Fruit fly (Drosophila melanogaster) whole organism, embryonic: ENCODE measurements around the gene Rad1.

ENCODE experiments used
- ATbp ChIP-seq: fragments of 200-800 bp; sonication (Bioruptor generic); optimal IDR thresholded peaks from 2 replicates; lab custom pipeline; 2017; ENCODE audit warnings: missing biosample characterization, mild to moderate bottlenecking, missing genetic modification characterization, missing genetic modification reagents
- Atf6 ChIP-seq: fragments of 200-800 bp; sonication (Bioruptor generic); IDR thresholded peaks from 2 replicates; pipeline ENCODE4 v1.3.6; 2022; ENCODE audit warnings: missing biosample characterization, missing genetic modification characterization
- BEAF-32 ChIP-seq: fragments of 200-800 bp; sonication (Bioruptor generic); optimal IDR thresholded peaks from 3 replicates; lab custom pipeline; 2017; ENCODE audit warnings: missing biosample characterization, missing genetic modification characterization, mild to moderate bottlenecking, moderate library complexity, missing genetic modification reagents
- CG10209 ChIP-seq: fragments of 200-800 bp; sonication (Bioruptor generic); optimal IDR thresholded peaks from 3 replicates; lab custom pipeline; 2017; ENCODE audit warnings: missing biosample characterization, mild to moderate bottlenecking, missing genetic modification characterization, missing genetic modification reagents
- CG10543 ChIP-seq: fragments of 200-800 bp; sonication (Bioruptor generic); optimal IDR thresholded peaks from 3 replicates; lab custom pipeline; 2017; ENCODE audit warnings: missing biosample characterization, mild to moderate bottlenecking, missing genetic modification characterization, moderate library complexity
- CG1233 ChIP-seq: fragments of 200-800 bp; sonication (Bioruptor generic); optimal IDR thresholded peaks from 4 replicates; lab custom pipeline; 2018; ENCODE audit warnings: missing biosample characterization, mild to moderate bottlenecking, missing genetic modification characterization
- CG14710 ChIP-seq: fragments of 200-800 bp; sonication (Bioruptor generic); optimal IDR thresholded peaks from 3 replicates; lab custom pipeline; 2019; ENCODE audit warnings: missing biosample characterization, mild to moderate bottlenecking, missing genetic modification characterization, moderate library complexity
- CG15514 ChIP-seq: fragments of 200-800 bp; sonication (Bioruptor generic); optimal IDR thresholded peaks from 3 replicates; lab custom pipeline; 2017; ENCODE audit warnings: missing biosample characterization, missing genetic modification characterization, mild to moderate bottlenecking, moderate library complexity, missing genetic modification reagents
- CG17361 ChIP-seq: fragments of 200-800 bp; sonication (Bioruptor generic); IDR thresholded peaks from 3 replicates; pipeline ENCODE4 v1.3.6; 2022; ENCODE audit warnings: missing biosample characterization, missing genetic modification characterization
- CG2116 ChIP-seq: fragments of 200-800 bp; sonication (Bioruptor generic); optimal IDR thresholded peaks from 3 replicates; lab custom pipeline; 2018; ENCODE audit warnings: missing biosample characterization, mild to moderate bottlenecking, missing genetic modification characterization
- CG2202 ChIP-seq: fragments of 200-800 bp; sonication (Bioruptor generic); optimal IDR thresholded peaks from 2 replicates; lab custom pipeline; 2018; ENCODE audit warnings: missing biosample characterization, mild to moderate bottlenecking, missing genetic modification characterization
- CG3726 ChIP-seq: fragments of 200-800 bp; sonication (Bioruptor generic); IDR thresholded peaks from 3 replicates; pipeline ENCODE4, ENCODE4 v1.3.6; 2022; ENCODE audit warnings: missing biosample characterization, missing genetic modification characterization
- CG6689 ChIP-seq: fragments of 200-800 bp; sonication (Bioruptor generic); IDR thresholded peaks from 2 replicates; pipeline ENCODE4 v1.3.6; 2022; ENCODE audit warnings: missing biosample characterization, missing genetic modification characterization
- CG8089 ChIP-seq: fragments of 200-800 bp; sonication (Bioruptor generic); optimal IDR thresholded peaks from 3 replicates; lab custom pipeline; 2016; ENCODE audit warnings: missing biosample characterization, missing genetic modification characterization
- CG8478 ChIP-seq: fragments of >200 bp; optimal IDR thresholded peaks from 2 replicates; lab custom pipeline; 2018
- CoRest ChIP-seq: fragments of 200-800 bp; sonication (Bioruptor generic); optimal IDR thresholded peaks from 3 replicates; lab custom pipeline; 2018; ENCODE audit warnings: missing biosample characterization, mild to moderate bottlenecking, missing genetic modification characterization, moderate library complexity
- Dad ChIP-seq: fragments of 200-800 bp; sonication (Bioruptor generic); optimal IDR thresholded peaks from 3 replicates; lab custom pipeline; 2016; ENCODE audit warnings: missing biosample characterization, missing genetic modification characterization
- Elba2 ChIP-seq: fragments of 200-800 bp; sonication (Bioruptor generic); optimal IDR thresholded peaks from 3 replicates; lab custom pipeline; 2016; ENCODE audit warnings: missing biosample characterization, missing genetic modification characterization
- Ets65A ChIP-seq: fragments of 200-800 bp; sonication (Bioruptor generic); peaks from one replicate; lab custom pipeline; 2016; ENCODE audit warnings: missing biosample characterization, missing genetic modification characterization
- HLH3B ChIP-seq: fragments of 200-800 bp; sonication (Bioruptor generic); IDR thresholded peaks from 2 replicates; pipeline ENCODE4 v1.3.6; 2022; ENCODE audit warnings: missing biosample characterization, missing genetic modification characterization
- HLH54F ChIP-seq: fragments of 200-800 bp; sonication (Bioruptor generic); optimal IDR thresholded peaks from 3 replicates; lab custom pipeline; 2016; ENCODE audit warnings: missing biosample characterization, missing genetic modification characterization
- Hr39 ChIP-seq: fragments of >200 bp; optimal IDR thresholded peaks from 2 replicates; lab custom pipeline; 2017
- MBD-R2 ChIP-seq: fragments of 200-800 bp; sonication (Bioruptor generic); IDR thresholded peaks from 2 replicates; pipeline ENCODE4 v1.3.6; 2022; ENCODE audit warnings: missing biosample characterization, missing genetic modification characterization
- Vsx1 ChIP-seq: fragments of 200-800 bp; sonication (Bioruptor generic); optimal IDR thresholded peaks from 2 replicates; lab custom pipeline; 2017; ENCODE audit warnings: missing biosample characterization, mild to moderate bottlenecking, missing genetic modification characterization, missing genetic modification reagents
- amos ChIP-seq: fragments of 200-800 bp; sonication (Bioruptor generic); IDR thresholded peaks from 2 replicates; pipeline ENCODE4 v1.3.6; 2022; ENCODE audit warnings: missing biosample characterization, missing genetic modification characterization; ENCODE audit not compliant: partially characterized antibody
- crp ChIP-seq, 2 experiments: fragments of 200-800 bp; sonication (Bioruptor generic); optimal IDR thresholded peaks; 2 replicates in 1 of 2; 3 replicates in 1 of 2; lab custom pipeline; 2017; ENCODE audit warnings: missing biosample characterization in 2 of 2, missing genetic modification characterization in 2 of 2, mild to moderate bottlenecking in 1 of 2, moderate library complexity in 1 of 2
- ems ChIP-seq: fragments of 200-800 bp; sonication (Bioruptor generic); optimal IDR thresholded peaks from 3 replicates; lab custom pipeline; 2016; ENCODE audit warnings: missing biosample characterization, missing genetic modification characterization
- fd64A ChIP-seq: fragments of 200-800 bp; sonication (Bioruptor generic); optimal IDR thresholded peaks from 3 replicates; lab custom pipeline; 2018; ENCODE audit warnings: missing biosample characterization, mild to moderate bottlenecking, missing genetic modification characterization
- gfzf ChIP-seq: fragments of 200-800 bp; sonication (Bioruptor generic); optimal IDR thresholded peaks from 2 replicates; lab custom pipeline; 2016; ENCODE audit warnings: missing biosample characterization, mild to moderate bottlenecking, missing genetic modification characterization, moderate library complexity
- gro ChIP-seq: fragments of 200-800 bp; sonication (Bioruptor generic); optimal IDR thresholded peaks from 2 replicates; lab custom pipeline; 2016; ENCODE audit warnings: missing biosample characterization, missing genetic modification characterization
- jigr1 ChIP-seq: fragments of 200-800 bp; sonication (Bioruptor generic); IDR thresholded peaks from 3 replicates; pipeline ENCODE4 v1.3.6; 2022; ENCODE audit warnings: missing biosample characterization, missing genetic modification characterization
- kni ChIP-seq: fragments of 200-800 bp; sonication (Bioruptor generic); optimal IDR thresholded peaks from 3 replicates; lab custom pipeline; 2017; ENCODE audit warnings: mild to moderate bottlenecking, missing biosample characterization, missing genetic modification reagents, missing genetic modification characterization
- mld ChIP-seq: fragments of 200-800 bp; sonication (Bioruptor generic); IDR thresholded peaks from 3 replicates; pipeline ENCODE4 v1.3.6; 2022; ENCODE audit warnings: missing biosample characterization, missing genetic modification characterization; ENCODE audit not compliant: partially characterized antibody
- nom ChIP-seq: fragments of 200-800 bp; sonication (Bioruptor generic); optimal IDR thresholded peaks from 2 replicates; lab custom pipeline; 2017; ENCODE audit warnings: missing biosample characterization, missing genetic modification characterization, mild to moderate bottlenecking, moderate library complexity, missing genetic modification reagents
- otp ChIP-seq: fragments of 200-800 bp; sonication (Bioruptor generic); IDR thresholded peaks from 3 replicates; pipeline ENCODE4, ENCODE4 v1.3.6; 2022; ENCODE audit warnings: missing biosample characterization, missing genetic modification characterization
- pho ChIP-seq: fragments of 200-800 bp; sonication (Bioruptor generic); optimal IDR thresholded peaks from 2 replicates; lab custom pipeline; 2016; ENCODE audit warnings: missing biosample characterization, missing genetic modification characterization
- psq ChIP-seq: fragments of 200-800 bp; sonication (Bioruptor generic); optimal IDR thresholded peaks from 2 replicates; lab custom pipeline; 2017; ENCODE audit warnings: missing biosample characterization, missing genetic modification characterization
- shn ChIP-seq: fragments of 200-800 bp; sonication (Bioruptor generic); optimal IDR thresholded peaks from 3 replicates; lab custom pipeline; 2016; ENCODE audit warnings: missing biosample characterization, missing genetic modification characterization
- slou ChIP-seq: fragments of 200-800 bp; sonication (Bioruptor generic); optimal IDR thresholded peaks from 3 replicates; lab custom pipeline; 2016; ENCODE audit warnings: missing biosample characterization, missing genetic modification characterization
- z ChIP-seq: fragments of 200-800 bp; sonication (Bioruptor generic); IDR thresholded peaks from 3 replicates; pipeline ENCODE4 v1.3.6; 2022; ENCODE audit warnings: missing biosample characterization, missing genetic modification characterization

The Rad1 gene

dm6 chr2L:2574717-2575273 is at the start of gene Rad1, which contains the start of gene Sws1 (continued):
- no peak for TF ChIP-seq CG3726 (GFP tag; lab: Robert Waterston, UW)
- peak; percentile 33 for TF ChIP-seq BEAF-32 (GFP tag; lab: Kevin White, UChicago)
- TF ChIP-seq MBD-R2 (GFP tag; lab: Robert Waterston, UW): peak; percentile 84
- TF ChIP-seq pho: no peak
- peak; percentile 31 for TF ChIP-seq gfzf (GFP tag; lab: Kevin White, UChicago)
- peak; percentile 83 for TF ChIP-seq Elba2
- TF ChIP-seq CG6689: no peak
- no peak for TF ChIP-seq nom
- peak; percentile 0 for TF ChIP-seq CoRest
- TF ChIP-seq crp (GFP tag; optimal IDR thresholded peaks at IDR 0.05; lab: Kevin White, UChicago): peak; percentile 66 to 93
- TF ChIP-seq ATbp (GFP tag; lab: Kevin White, UChicago): no peak
- 0 out of 2 replicates have a peak, but pooled peaks have one; percentile 12 for TF ChIP-seq amos
- peak; percentile 65 for TF ChIP-seq CG15514 (GFP tag; lab: Kevin White, UChicago)

- TF ChIP-seq CG8089 (no peak), CG10209 (GFP tag; lab: Kevin White, UChicago) (no peak), z (GFP tag; lab: Robert Waterston, UW) (no peak), slou (GFP tag; lab: Kevin White, UChicago) (no peak), Hr39 (lab: Kevin White, UChicago) (peak; percentile 30), HLH3B (GFP tag; lab: Robert Waterston, UW) (no peak)
Observed at dm6 chr2L:2623947-2624346, 49.1 kb upstream of the Rad1 start.

- peak; percentile 36 for TF ChIP-seq Ets65A (GFP tag; lab: Kevin White, UChicago)
- no peak for TF ChIP-seq CG17361
- TF ChIP-seq, all 482 proteins: peak for 1
Observed at dm6 chr2L:2619887-2620286, 45.0 kb upstream of the Rad1 start, which contains the start of gene CG43403. TSS of gene CG43403 (plus strand) at chr2L:2620187.

dm6 chr2L:2609694-2610093 is 34.8 kb upstream of the Rad1 start, which contains the start of gene CG15395:
TSS of gene CG15395 (plus strand) at chr2L:2609994.
- TF ChIP-seq CG2202 (tag; lab: Kevin White, UChicago): no peak
- no peak for TF ChIP-seq HLH54F (GFP tag; lab: Kevin White, UChicago)
- TF ChIP-seq mld (GFP tag; lab: Robert Waterston, UW): no peak
- no peak for TF ChIP-seq CG10543 (GFP tag; lab: Kevin White, UChicago)
- TF ChIP-seq kni: no peak
- TF ChIP-seq Vsx1: no peak
- TF ChIP-seq CG8478 (lab: Kevin White, UChicago): no peak
- TF ChIP-seq CG2116 (GFP tag; lab: Kevin White, UChicago): no peak
- TF ChIP-seq gro (GFP tag; lab: Kevin White, UChicago): no peak
- TF ChIP-seq jigr1: no peak
- TF ChIP-seq CG14710 (tag; lab: Kevin White, UChicago): no peak
- TF ChIP-seq fd64A (GFP tag; lab: Kevin White, UChicago): no peak
- no peak for TF ChIP-seq ems (GFP tag; lab: Kevin White, UChicago)
- TF ChIP-seq shn (GFP tag; lab: Kevin White, UChicago): no peak
- no peak for TF ChIP-seq Atf6 (GFP tag; lab: Robert Waterston, UW)
- TF ChIP-seq psq: no peak
- TF ChIP-seq CG1233 (GFP tag; lab: Kevin White, UChicago): no peak
- no peak for TF ChIP-seq Dad (GFP tag; lab: Kevin White, UChicago)
- TF ChIP-seq otp (GFP tag; lab: Robert Waterston, UW): no peak
